Worm (Caenorhabditis elegans): ENCODE results near the gene C41H7.9.

ce11 chrII:2985935-2986498, 26.0 kb downstream of the C41H7.9 start:
- no peak for TF ChIP-seq C38D4.7 (GFP tag; optimal IDR thresholded peaks at IDR 0.05)
- TF ChIP-seq fkh-10 (GFP tag; optimal IDR thresholded peaks at IDR 0.05), result no peak
- TF ChIP-seq sox-4 (tag; optimal IDR thresholded peaks at IDR 0.05), result no peak
